Fruit fly (Drosophila melanogaster): Measurements from ENCODE around the gene CG6765.

CG6765 gene

DNA sequence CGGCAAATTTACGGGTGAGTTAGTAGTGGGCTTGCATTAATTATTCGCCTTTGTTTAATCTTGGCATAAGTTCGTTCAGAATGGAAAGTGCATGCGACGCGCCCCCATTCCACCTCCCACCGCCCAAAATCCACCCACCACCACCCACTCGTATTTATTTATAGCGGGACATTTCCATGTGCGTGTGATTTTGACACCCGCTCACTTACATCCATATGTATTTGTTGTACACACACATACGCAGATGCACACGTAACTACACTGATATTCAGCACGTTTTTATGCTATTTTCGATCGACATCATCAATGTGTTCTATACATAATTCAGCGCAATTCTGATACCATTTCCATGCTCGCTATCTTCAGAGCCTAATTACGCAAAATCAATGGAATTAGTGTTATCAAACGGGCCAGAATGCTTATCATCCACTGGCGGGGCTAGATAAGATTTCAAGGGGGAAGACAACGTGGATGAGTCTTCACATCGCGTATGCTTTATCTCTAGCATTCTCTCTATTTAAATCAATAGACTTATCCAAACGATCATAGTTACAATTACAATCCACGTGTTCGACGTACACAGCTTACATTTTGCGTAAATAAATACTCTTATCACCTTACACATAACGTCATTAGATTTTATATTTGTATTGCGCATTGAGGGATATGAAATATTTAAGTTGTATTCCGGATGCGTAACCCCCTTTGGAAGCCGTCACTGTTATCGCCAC is 13.3 kb downstream of the CG6765 start (continued):
- TF ChIP-seq sc (optimal IDR thresholded peaks at IDR 0.05) (no peak), sc (GFP tag; optimal IDR thresholded peaks at IDR 0.05) (no peak), CG8359 (GFP tag; optimal IDR thresholded peaks at IDR 0.05; ENCODE audit: borderline replicate concordance) (peak; percentile 17), CG6272 (GFP tag; IDR thresholded peaks at IDR 0.05) (no peak), Blimp-1 (GFP tag; optimal IDR thresholded peaks at IDR 0.05) (no peak), CrebB (tag; optimal IDR thresholded peaks at IDR 0.05) (peak; percentile 27), esg (GFP tag; conservative IDR thresholded peaks at IDR 0.05) (no peak), NfI (GFP tag; optimal IDR thresholded peaks at IDR 0.05) (peak; percentile 13), bowl (GFP tag; IDR thresholded peaks at IDR 0.05) (no peak), Ets97D (GFP tag; optimal IDR thresholded peaks at IDR 0.05) (no peak), emc (GFP tag; optimal IDR thresholded peaks at IDR 0.05) (no peak), CG3065 (GFP tag; optimal IDR thresholded peaks at IDR 0.05) (no peak), CG16863 (GFP tag; optimal IDR thresholded peaks at IDR 0.05) (peak; percentile 1), CG4404 (GFP tag; IDR thresholded peaks at IDR 0.05) (no peak), gem (tag; optimal IDR thresholded peaks at IDR 0.05) (peak; percentile 54), D (optimal IDR thresholded peaks at IDR 0.05) (no peak), D (GFP tag; optimal IDR thresholded peaks at IDR 0.05) (no peak), CG12236 (GFP tag; optimal IDR thresholded peaks at IDR 0.05) (no peak), onecut (GFP tag; IDR thresholded peaks at IDR 0.05) (no peak), C15 (GFP tag; IDR thresholded peaks at IDR 0.05) (no peak), CG4820 (GFP tag; optimal IDR thresholded peaks at IDR 0.05) (peak; percentile 6), CkIIα-i1 (GFP tag; IDR thresholded peaks at IDR 0.05) (no peak), CG7745 (tag; optimal IDR thresholded peaks at IDR 0.05) (no peak), her (GFP tag; optimal IDR thresholded peaks at IDR 0.05) (peak; percentile 26), sna (GFP tag; IDR thresholded peaks at IDR 0.05; ENCODE audit: partially characterized antibody) (no peak), gro (GFP tag; optimal IDR thresholded peaks at IDR 0.05) (peak; percentile 75), CG12155 (GFP tag; optimal IDR thresholded peaks at IDR 0.05) (peak; percentile 32), sima (GFP tag; optimal IDR thresholded peaks at IDR 0.05) (no peak), ab (GFP tag; optimal IDR thresholded peaks at IDR 0.05) (no peak), Xbp1 (GFP tag; optimal IDR thresholded peaks at IDR 0.05) (peak; percentile 24), CG15011 (GFP tag; optimal IDR thresholded peaks at IDR 0.05) (peak; percentile 48), stwl (tag; optimal IDR thresholded peaks at IDR 0.05) (no peak), cas (GFP tag; IDR thresholded peaks at IDR 0.05) (no peak), dimm (GFP tag; IDR thresholded peaks at IDR 0.05) (no peak), Meics (GFP tag; optimal IDR thresholded peaks at IDR 0.05) (peak; percentile 62), CG14441 (GFP tag; IDR thresholded peaks at IDR 0.05) (0 out of 2 replicates have a peak, but pooled peaks have one; percentile 6), org-1 (GFP tag; optimal IDR thresholded peaks at IDR 0.05) (peak; percentile 22), Hr51 (GFP tag; optimal IDR thresholded peaks at IDR 0.05) (peak in 1 of 2 experiments; percentile 49), MTF-1 (GFP tag; optimal IDR thresholded peaks at IDR 0.05; ENCODE audit: borderline replicate concordance) (peak; percentile 39), CG10979 (tag; optimal IDR thresholded peaks at IDR 0.05) (no peak), Antp (GFP tag; optimal IDR thresholded peaks at IDR 0.05) (no peak), CG2712 (tag; optimal IDR thresholded peaks at IDR 0.05) (peak; percentile 22), dmrt99B (tag; optimal IDR thresholded peaks at IDR 0.05) (peak; percentile 28), schlank (tag; optimal IDR thresholded peaks at IDR 0.05) (no peak), MBD-R2 (GFP tag; IDR thresholded peaks at IDR 0.05) (no peak), CG1233 (GFP tag; optimal IDR thresholded peaks at IDR 0.05) (peak; percentile 60), CG4424 (GFP tag; optimal IDR thresholded peaks at IDR 0.05) (peak; percentile 13), Adf1 (GFP tag; IDR thresholded peaks at IDR 0.05) (peak; percentile 7; the same call in 1 of the 2 replicates), Atf6 (GFP tag; IDR thresholded peaks at IDR 0.05) (0 out of 2 replicates have a peak, but pooled peaks have one; percentile 46), CG14965 (GFP tag; optimal IDR thresholded peaks at IDR 0.05; ENCODE audit: borderline replicate concordance) (no peak)

Measured in whole organism, embryonic.